Worm (Caenorhabditis elegans) whole organism, L4 larva: ENCODE results near the gene K08E4.2.

Experiments used
- F26F4.8 ChIP-seq: fragments of 200-800 bp; sonication (Bioruptor generic); conservative IDR thresholded peaks from 2 replicates; pipeline ENCODE4 v1.3.6; 2022; ENCODE audit warnings: missing genetic modification characterization, missing compliant biosample characterization
- T20F7.1 ChIP-seq: fragments of 200-800 bp; sonication (Bioruptor generic); optimal IDR thresholded peaks from 2 replicates; lab custom pipeline; 2018; ENCODE audit warnings: mild to moderate bottlenecking, missing genetic modification characterization, missing compliant biosample characterization
- Y48G9A.11 ChIP-seq: fragments of 200-800 bp; sonication (Bioruptor generic); IDR thresholded peaks from 2 replicates; pipeline ENCODE4 v1.3.6; 2022; ENCODE audit warnings: missing genetic modification reagents, missing genetic modification characterization, missing compliant biosample characterization
- Y5F2A.4 ChIP-seq: fragments of 200-800 bp; sonication (Bioruptor generic); optimal IDR thresholded peaks from 2 replicates; lab custom pipeline; 2018; ENCODE audit warnings: mild to moderate bottlenecking, missing genetic modification characterization, missing compliant biosample characterization
- Y75B8A.6 ChIP-seq: fragments of 200-800 bp; sonication (Bioruptor generic); IDR thresholded peaks from 2 replicates; pipeline ENCODE4 v1.3.6; 2022; ENCODE audit warnings: missing genetic modification reagents, missing genetic modification characterization, missing compliant biosample characterization
- ZK337.2 ChIP-seq: fragments of 200-800 bp; sonication (Bioruptor generic); IDR thresholded peaks from 2 replicates; pipeline ENCODE4 v1.3.6; 2022; ENCODE audit warnings: missing genetic modification reagents, missing genetic modification characterization, missing compliant biosample characterization
- aha-1 ChIP-seq: fragments of 150-350 bp; peaks from one replicate; lab custom pipeline; 2014; ENCODE audit warnings: missing biosample characterization, missing genetic modification characterization
- aly-2 ChIP-seq: sonication (generic microtip); optimal IDR thresholded peaks from 2 replicates; lab custom pipeline; 2018; ENCODE audit warnings: missing biosample characterization, missing genetic modification characterization
- ama-1 ChIP-seq: fragments of 150-350 bp; optimal IDR thresholded peaks from 2 replicates; lab custom pipeline; 2014; ENCODE audit warnings: inconsistent platforms, mixed read lengths
- attf-4 ChIP-seq: sonication (generic microtip); optimal IDR thresholded peaks from 3 replicates; lab custom pipeline; 2017; ENCODE audit warnings: missing biosample characterization, missing genetic modification characterization
- ceh-20 ChIP-seq: fragments of 200-800 bp; sonication (Bioruptor generic); IDR thresholded peaks from 2 replicates; pipeline ENCODE4 v1.3.6; 2022; ENCODE audit warnings: missing genetic modification reagents, missing genetic modification characterization, missing compliant biosample characterization
- ceh-62 ChIP-seq: sonication (generic microtip); optimal IDR thresholded peaks from 2 replicates; lab custom pipeline; 2017; ENCODE audit warnings: missing biosample characterization, missing genetic modification characterization
- ces-1 ChIP-seq: fragments of 150-350 bp; sonication (generic microtip); optimal IDR thresholded peaks from 4 replicates; lab custom pipeline; 2014; ENCODE audit warnings: missing biosample characterization, missing genetic modification reagents, missing genetic modification characterization
- cey-2 ChIP-seq: sonication (generic microtip); optimal IDR thresholded peaks from 3 replicates; lab custom pipeline; 2017; ENCODE audit warnings: missing genetic modification characterization, mild to moderate bottlenecking, missing compliant biosample characterization, antibody characterized with exemption, borderline replicate concordance; ENCODE audit not compliant: insufficient read depth
- daf-12 ChIP-seq: fragments of 150-350 bp; optimal IDR thresholded peaks from 2 replicates; lab custom pipeline; 2014; ENCODE audit warnings: missing biosample characterization, missing genetic modification reagents, missing genetic modification characterization
- daf-16 ChIP-seq, 3 experiments: sonication (generic microtip); optimal IDR thresholded peaks; 2 replicates each; lab custom pipeline; 2016 to 2017; ENCODE audit warnings: missing genetic modification characterization in 3 of 3, missing genetic modification reagents in 3 of 3, mild to moderate bottlenecking in 2 of 3, missing compliant biosample characterization in 2 of 3, missing biosample characterization in 1 of 3, moderate library complexity in 1 of 3
- daf-19 ChIP-seq: fragments of 200-800 bp; sonication (Bioruptor generic); conservative IDR thresholded peaks from 2 replicates; pipeline ENCODE4 v1.3.6; 2022; ENCODE audit warnings: missing genetic modification characterization, missing compliant biosample characterization
- dmd-6 ChIP-seq: fragments of 200-800 bp; sonication (Bioruptor generic); IDR thresholded peaks from 2 replicates; pipeline ENCODE4 v1.3.6; 2022; ENCODE audit warnings: missing genetic modification reagents, missing genetic modification characterization, missing compliant biosample characterization
- dmd-8 ChIP-seq: fragments of 200-800 bp; sonication (Bioruptor generic); IDR thresholded peaks from 2 replicates; pipeline ENCODE4 v1.3.6; 2022; ENCODE audit warnings: missing genetic modification characterization, missing compliant biosample characterization
- duxl-1 ChIP-seq: sonication (generic microtip); optimal IDR thresholded peaks from 2 replicates; lab custom pipeline; 2016; ENCODE audit warnings: mild to moderate bottlenecking, missing genetic modification characterization, moderate library complexity, missing compliant biosample characterization; ENCODE audit not compliant: poor library complexity
- hlh-30 ChIP-seq: sonication (generic microtip); optimal IDR thresholded peaks from 2 replicates; lab custom pipeline; 2017; ENCODE audit warnings: antibody characterized with exemption, mild to moderate bottlenecking, missing genetic modification characterization, missing compliant biosample characterization; ENCODE audit not compliant: insufficient read depth
- lin-1 ChIP-seq: fragments of 200-800 bp; sonication (Bioruptor generic); IDR thresholded peaks from 2 replicates; pipeline ENCODE4 v1.3.6; 2022; ENCODE audit warnings: missing genetic modification reagents, missing genetic modification characterization, missing compliant biosample characterization
- lin-15B ChIP-seq: fragments of 150-350 bp; sonication (generic microtip); optimal IDR thresholded peaks from 3 replicates; lab custom pipeline; 2014; ENCODE audit warnings: missing biosample characterization, missing genetic modification characterization
- lin-29 ChIP-seq: fragments of 200-800 bp; sonication (Bioruptor generic); IDR thresholded peaks from 2 replicates; pipeline ENCODE4 v1.3.6; 2022; ENCODE audit warnings: missing genetic modification reagents, missing genetic modification characterization, missing compliant biosample characterization
- lin-38 ChIP-seq: fragments of 200-800 bp; sonication (Bioruptor generic); IDR thresholded peaks from 2 replicates; pipeline ENCODE4 v1.3.6; 2022; ENCODE audit warnings: missing genetic modification reagents, missing genetic modification characterization, missing compliant biosample characterization
- lin-39 ChIP-seq: fragments of 150-350 bp; optimal IDR thresholded peaks from 2 replicates; lab custom pipeline; 2014; ENCODE audit warnings: missing biosample characterization, missing genetic modification reagents, missing genetic modification characterization
- lsy-2 ChIP-seq, 2 experiments: fragments of 150-350 bp in 1 of 2; sonication (generic microtip) in 1 of 2; optimal IDR thresholded peaks; 2 replicates each; lab custom pipeline; 2014 to 2017; ENCODE audit warnings: missing biosample characterization in 2 of 2, missing genetic modification characterization in 2 of 2
- mdl-1 ChIP-seq, 2 experiments: fragments of 150-350 bp in 1 of 2; sonication (generic microtip) in 1 of 2; optimal IDR thresholded peaks; 2 replicates each; lab custom pipeline; 2014 to 2017; ENCODE audit warnings: missing biosample characterization in 2 of 2, missing genetic modification characterization in 2 of 2
- mdt-29 ChIP-seq: fragments of 200-800 bp; sonication (Bioruptor generic); IDR thresholded peaks from 2 replicates; pipeline ENCODE4 v1.3.6; 2022; ENCODE audit warnings: missing genetic modification reagents, missing genetic modification characterization, missing compliant biosample characterization
- mep-1 ChIP-seq: fragments of 150-350 bp; sonication (generic microtip); optimal IDR thresholded peaks from 3 replicates; lab custom pipeline; 2014; ENCODE audit warnings: missing biosample characterization, missing genetic modification characterization
- mes-2 ChIP-seq: sonication (generic microtip); optimal IDR thresholded peaks from 2 replicates; lab custom pipeline; 2016; ENCODE audit warnings: missing genotype, mild to moderate bottlenecking, missing genetic modification characterization, missing compliant biosample characterization; ENCODE audit not compliant: poor library complexity, severe bottlenecking
- mxl-3 ChIP-seq: fragments of 200-800 bp; sonication (Bioruptor generic); optimal IDR thresholded peaks from 2 replicates; lab custom pipeline; 2018; ENCODE audit warnings: mild to moderate bottlenecking, missing genetic modification characterization, missing compliant biosample characterization
- nhr-10 ChIP-seq: fragments of 150-350 bp; optimal IDR thresholded peaks from 2 replicates; lab custom pipeline; 2014; ENCODE audit warnings: missing biosample characterization, missing genetic modification characterization
- nhr-102 ChIP-seq: sonication (generic microtip); optimal IDR thresholded peaks from 2 replicates; lab custom pipeline; 2016; ENCODE audit warnings: mild to moderate bottlenecking, missing genetic modification characterization, moderate library complexity, missing compliant biosample characterization
- nhr-48 ChIP-seq: sonication (generic microtip); optimal IDR thresholded peaks from 2 replicates; lab custom pipeline; 2016; ENCODE audit warnings: mild to moderate bottlenecking, missing genetic modification characterization, missing compliant biosample characterization
- nhr-6 ChIP-seq: fragments of 150-350 bp; optimal IDR thresholded peaks from 2 replicates; lab custom pipeline; 2014; ENCODE audit warnings: missing biosample characterization, missing genetic modification characterization
- nhr-76 ChIP-seq: fragments of 150-350 bp; optimal IDR thresholded peaks from 2 replicates; lab custom pipeline; 2014; ENCODE audit warnings: missing biosample characterization, missing genetic modification characterization
- php-3 ChIP-seq: fragments of 200-800 bp; sonication (Bioruptor generic); IDR thresholded peaks from 2 replicates; pipeline ENCODE4 v1.3.6; 2022; ENCODE audit warnings: missing genetic modification reagents, missing genetic modification characterization, missing compliant biosample characterization
- saeg-2 ChIP-seq: fragments of 200-800 bp; sonication (Bioruptor generic); IDR thresholded peaks from 2 replicates; pipeline ENCODE4 v1.3.6; 2022; ENCODE audit warnings: missing genetic modification reagents, missing genetic modification characterization, missing compliant biosample characterization
- skn-1 ChIP-seq: fragments of 150-350 bp; optimal IDR thresholded peaks from 2 replicates; lab custom pipeline; 2014; ENCODE audit warnings: missing biosample characterization, missing genetic modification characterization
- spr-1 ChIP-seq: sonication (generic microtip); optimal IDR thresholded peaks from 2 replicates; lab custom pipeline; 2016; ENCODE audit warnings: mild to moderate bottlenecking, missing genetic modification characterization, missing compliant biosample characterization
- spr-3 ChIP-seq: fragments of 200-800 bp; sonication (Bioruptor generic); optimal IDR thresholded peaks from 2 replicates; lab custom pipeline; 2018; ENCODE audit warnings: mild to moderate bottlenecking, missing genetic modification characterization, missing compliant biosample characterization
- tag-97 ChIP-seq: fragments of 200-800 bp; sonication (Bioruptor generic); IDR thresholded peaks from 2 replicates; pipeline ENCODE4 v1.3.6; 2022; ENCODE audit warnings: missing genetic modification characterization, missing compliant biosample characterization
- unc-62 ChIP-seq, 3 experiments: fragments of 150-350 bp in 1 of 3; sonication (generic microtip); optimal IDR thresholded peaks in 2 of 3; peaks in 1 of 3; 1 replicate in 1 of 3; 2 replicates in 2 of 3; lab custom pipeline; 2014 to 2017; ENCODE audit warnings: missing biosample characterization in 3 of 3, missing genetic modification characterization in 3 of 3, missing genetic modification reagents in 3 of 3, missing genotype in 1 of 3
- zip-11 ChIP-seq: fragments of 200-800 bp; sonication (Bioruptor generic); IDR thresholded peaks from 2 replicates; pipeline ENCODE4 v1.3.6; 2022; ENCODE audit warnings: missing genetic modification characterization, missing compliant biosample characterization
- zip-2 ChIP-seq: fragments of 150-350 bp; optimal IDR thresholded peaks from 2 replicates; lab custom pipeline; 2014; ENCODE audit warnings: missing biosample characterization, missing genetic modification characterization
- ztf-11 ChIP-seq: fragments of 150-350 bp; optimal IDR thresholded peaks from 2 replicates; lab custom pipeline; 2014; ENCODE audit warnings: missing biosample characterization, missing genetic modification characterization
- ztf-7 ChIP-seq: fragments of 150-350 bp; optimal IDR thresholded peaks from 2 replicates; lab custom pipeline; 2014; ENCODE audit warnings: missing biosample characterization, missing genetic modification characterization

Gene K08E4.2

ce11 chrIV:12089551-12089950 is 33.1 kb upstream of the K08E4.2 start, which contains the start of gene F11A10.6:
Gene F11A10.6 (minus strand): TSS chrIV:12089651.
- TF ChIP-seq unc-62 (GFP tag; optimal IDR thresholded peaks at IDR 0.05 in 1 of 2; lab: Kevin White, UChicago) (peak in 1 of 2 experiments; percentile 38), unc-62 (tag; optimal IDR thresholded peaks at IDR 0.05; lab: Kevin White, UChicago) (no peak), mdt-29 (no peak), lin-39 (tag; lab: Kevin White, UChicago) (no peak), ceh-62 (tag; lab: Kevin White, UChicago) (no peak)

ce11 chrIV:12088898-12089297 is 32.4 kb upstream of the K08E4.2 start:
- TF ChIP-seq Y75B8A.6 (GFP tag; lab: Robert Waterston, UW) (no peak), nhr-6 (peak; percentile 16), aha-1 (peak; percentile 44), skn-1 (no peak), nhr-10 (tag; lab: Kevin White, UChicago) (no peak), cey-2 (no peak), zip-2 (no peak), nhr-102 (no peak), duxl-1 (no peak), nhr-76 (tag; lab: Kevin White, UChicago) (no peak), daf-16 (GFP tag; optimal IDR thresholded peaks at IDR 0.05; lab: Kevin White, UChicago) (no peak), daf-16 (tag; optimal IDR thresholded peaks at IDR 0.05; lab: Kevin White, UChicago) (peak; percentile 17), lin-15B (no peak), unc-62 (GFP tag; optimal IDR thresholded peaks at IDR 0.05 in 1 of 2; lab: Kevin White, UChicago) (peak in 1 of 2 experiments; percentile 37), unc-62 (tag; optimal IDR thresholded peaks at IDR 0.05; lab: Kevin White, UChicago) (no peak), spr-1 (tag; lab: Kevin White, UChicago) (no peak), T20F7.1 (GFP tag; lab: Kevin White, UChicago) (no peak), hlh-30 (tag; lab: Kevin White, UChicago) (no peak), mdl-1 (tag; optimal IDR thresholded peaks at IDR 0.05; lab: Kevin White, UChicago) (peak in 1 of 2 experiments; percentile 21), php-3 (0 out of 2 replicates have a peak, but pooled peaks have one; percentile 15), mes-2 (tag; lab: Kevin White, UChicago) (peak; percentile 62), Y48G9A.11 (GFP tag; lab: Robert Waterston, UW) (0 out of 2 replicates have a peak, but pooled peaks have one; percentile 21), daf-12 (no peak), dmd-6 (0 out of 2 replicates have a peak, but pooled peaks have one; percentile 9), lsy-2 (tag; optimal IDR thresholded peaks at IDR 0.05; lab: Kevin White, UChicago) (peak in 1 of 2 experiments; percentile 50), lin-38 (GFP tag; lab: Robert Waterston, UW) (peak; percentile 70), zip-11 (GFP tag; lab: Robert Waterston, UW) (no peak), saeg-2 (GFP tag; lab: Robert Waterston, UW) (0 out of 2 replicates have a peak, but pooled peaks have one; percentile 14), attf-4 (tag; lab: Kevin White, UChicago) (no peak), ama-1 (lab: Kevin White, UChicago) (peak; percentile 84), F26F4.8 (GFP tag; lab: Robert Waterston, UW) (no peak), ZK337.2 (GFP tag; lab: Robert Waterston, UW) (no peak), lin-1 (no peak), ceh-20 (GFP tag; lab: Robert Waterston, UW) (no peak), tag-97 (no peak), mxl-3 (GFP tag; lab: Kevin White, UChicago) (peak; percentile 49), lin-29 (GFP tag; lab: Robert Waterston, UW) (no peak), mep-1 (peak; percentile 51), Y5F2A.4 (no peak), nhr-48 (no peak), dmd-8 (GFP tag; lab: Robert Waterston, UW) (no peak), spr-3 (no peak), daf-19 (GFP tag; lab: Robert Waterston, UW) (no peak), ztf-11 (tag; lab: Kevin White, UChicago) (no peak), ztf-7 (tag; lab: Kevin White, UChicago) (no peak), ces-1 (GFP tag; lab: Kevin White, UChicago) (no peak), ceh-62 (tag; lab: Kevin White, UChicago) (no peak), aly-2 (tag; lab: Kevin White, UChicago) (no peak)
